Worm (Caenorhabditis elegans) whole organism, young adult: ENCODE data around the gene Y79H2A.4.

ENCODE experiments used
- F49E8.2 ChIP-seq: sonication (generic microtip); optimal IDR thresholded peaks from 3 replicates; lab custom pipeline; 2017; ENCODE audit warnings: missing genetic modification characterization, mild to moderate bottlenecking, missing compliant biosample characterization, antibody characterized with exemption, moderate library complexity; ENCODE audit not compliant: insufficient read depth
- ceh-40 ChIP-seq: fragments of 200-800 bp; sonication (Bioruptor generic); IDR thresholded peaks from 2 replicates; pipeline ENCODE4 v1.3.6; 2022; ENCODE audit warnings: missing genetic modification characterization, missing compliant biosample characterization
- efl-1 ChIP-seq: fragments of 150-350 bp; optimal IDR thresholded peaks from 2 replicates; lab custom pipeline; 2014; ENCODE audit warnings: missing biosample characterization, missing genetic modification reagents, missing genetic modification characterization
- repo-1 ChIP-seq: sonication (generic microtip); optimal IDR thresholded peaks from 2 replicates; lab custom pipeline; 2017; ENCODE audit warnings: mild to moderate bottlenecking, missing genetic modification characterization, missing compliant biosample characterization

- TF ChIP-seq ceh-40 (GFP tag; lab: Robert Waterston, UW), result no peak
- no peak for TF ChIP-seq F49E8.2
- TF ChIP-seq repo-1 (tag; lab: Kevin White, UChicago), result no peak
- TF ChIP-seq efl-1 (GFP tag; lab: Kevin White, UChicago), result no peak
Measured at ce11 chrIII:12077456-12077855, 36.4 kb downstream of the Y79H2A.4 start, which contains the start of gene php-3.
